Worm (Caenorhabditis elegans): ENCODE measurements around the gene C13F10.1.

DNA sequence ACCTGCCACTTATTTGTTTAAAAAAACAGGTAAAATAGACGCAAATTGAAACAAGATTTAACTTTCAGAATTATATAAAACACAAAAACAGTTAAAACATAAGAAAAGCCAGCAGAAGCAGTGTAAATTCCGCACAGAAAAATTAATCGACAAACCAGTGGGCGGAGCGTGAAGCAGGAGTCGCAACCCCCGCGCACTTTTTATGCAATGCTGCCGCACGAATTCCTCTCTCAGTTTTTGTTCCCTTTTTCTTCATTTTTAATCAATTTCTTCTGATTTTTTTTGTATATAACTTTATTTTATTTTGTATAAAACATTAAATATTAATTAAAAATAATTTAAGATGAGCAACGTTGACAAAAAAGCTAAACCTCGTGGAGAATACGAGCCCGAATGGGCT is 7.0 kb downstream of the C13F10.1 start, which contains the start of the genes gei-6 and krr-1:
- TF ChIP-seq flt-1 (GFP tag; IDR thresholded peaks at IDR 0.05) (peak; percentile 94), cog-1 (tag; optimal IDR thresholded peaks at IDR 0.05) (no peak), T22C8.4 (GFP tag; IDR thresholded peaks at IDR 0.05) (peak; percentile 72), tab-1 (GFP tag; IDR thresholded peaks at IDR 0.05) (peak; percentile 90), klf-2 (GFP tag; conservative IDR thresholded peaks at IDR 0.05) (peak; percentile 82), med-1 (GFP tag; optimal IDR thresholded peaks at IDR 0.05; ENCODE audit: insufficient read depth) (peak; percentile 95), ztf-23 (GFP tag; IDR thresholded peaks at IDR 0.05) (peak; percentile 94)
